Worm (Caenorhabditis elegans) whole organism, L2 larva: ENCODE results near the gene C29F7.2.

Experiments
- egl-27 ChIP-seq: sonication (generic microtip); optimal IDR thresholded peaks from 3 replicates; lab custom pipeline; 2017; ENCODE audit warnings: missing biosample characterization, missing genetic modification reagents, missing genetic modification characterization
- elt-1 ChIP-seq: fragments of 150-350 bp; optimal IDR thresholded peaks from 2 replicates; lab custom pipeline; 2014; ENCODE audit warnings: missing biosample characterization, missing genetic modification characterization
- gmeb-1 ChIP-seq: fragments of 150-350 bp; optimal IDR thresholded peaks from 2 replicates; lab custom pipeline; 2014; ENCODE audit warnings: missing biosample characterization, missing genetic modification characterization
- lsy-2 ChIP-seq, 2 experiments: fragments of 150-350 bp in 1 of 2; sonication (generic microtip) in 1 of 2; optimal IDR thresholded peaks; 2 replicates each; lab custom pipeline; 2014 to 2017; ENCODE audit warnings: missing biosample characterization in 2 of 2, missing genetic modification characterization in 2 of 2
- ztf-4 ChIP-seq: fragments of 150-350 bp; optimal IDR thresholded peaks from 2 replicates; lab custom pipeline; 2014; ENCODE audit warnings: missing biosample characterization, missing genetic modification characterization

DNA sequence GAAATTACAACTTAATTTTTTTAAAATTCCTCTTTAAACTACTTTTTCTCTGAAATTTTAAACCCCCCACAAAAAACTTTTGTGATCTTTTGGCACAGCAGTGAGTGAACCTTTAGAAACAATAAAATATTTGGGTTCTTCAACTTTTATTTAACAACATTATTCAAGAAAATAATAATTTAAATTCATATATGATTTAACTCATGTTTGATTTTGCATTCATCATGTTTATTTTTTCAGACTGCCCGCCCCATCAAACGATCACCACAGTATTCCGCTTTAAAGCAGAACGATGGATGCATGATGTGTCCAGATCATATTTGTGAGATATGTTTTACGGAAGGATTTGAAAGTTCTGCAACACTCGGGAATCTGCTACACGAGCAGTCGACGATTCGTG lies 30.5 kb downstream of the C29F7.2 start, which contains the start of gene set-8:
- TF ChIP-seq egl-27 (no peak), gmeb-1 (tag; lab: Kevin White, UChicago) (no peak), elt-1 (tag; lab: Kevin White, UChicago) (no peak), ztf-4 (tag; lab: Kevin White, UChicago) (no peak), lsy-2 (tag; optimal IDR thresholded peaks at IDR 0.05; lab: Kevin White, UChicago) (no peak)
